Fruit fly (Drosophila melanogaster) whole organism, larva: ENCODE data around the gene CG4733.

ENCODE experiments used
- noc ChIP-seq: fragments of 200-800 bp; sonication (Bioruptor generic); optimal IDR thresholded peaks from 3 replicates; lab custom pipeline; 2019; ENCODE audit warnings: missing biosample characterization, mild to moderate bottlenecking, missing genetic modification characterization, moderate library complexity

Gene CG4733

DNA sequence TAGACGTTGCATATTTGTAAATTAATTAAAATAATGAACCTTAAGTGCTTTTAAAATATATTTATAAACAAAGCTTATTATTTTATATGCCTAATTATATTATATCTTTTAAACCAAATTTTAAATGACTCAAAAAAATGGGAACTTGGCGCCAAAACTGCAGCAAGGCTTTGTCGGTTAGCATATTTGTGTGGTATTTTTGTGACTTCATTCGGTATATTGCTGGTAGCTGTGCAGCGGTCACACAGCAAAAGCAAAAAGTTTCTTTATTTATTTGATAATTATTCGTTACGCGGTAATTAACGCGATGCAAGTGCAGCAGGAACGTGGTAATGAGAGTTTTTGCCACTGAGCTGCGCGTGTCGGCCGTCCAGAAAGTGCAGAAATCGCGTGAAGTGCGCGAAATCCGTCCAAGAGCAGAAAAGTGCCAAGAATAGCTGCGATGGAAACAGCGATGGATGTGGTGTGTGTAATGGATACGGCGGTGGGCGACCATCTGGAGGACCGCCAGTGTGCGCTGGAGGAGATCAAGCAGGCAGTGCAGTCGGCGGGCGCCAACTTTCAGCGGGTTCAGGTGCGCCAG lies 10.9 kb upstream of the CG4733 start, which contains the start of gene Ask1:
Gene Ask1, plus strand, starts transcription at position 250 of the 583 bp plus-strand sequence.
- no peak for TF ChIP-seq noc

dm6 chr3R:19880431-19880939 lies 10.0 kb upstream of the CG4733 start:
- peak; percentile 88 for TF ChIP-seq noc

DNA sequence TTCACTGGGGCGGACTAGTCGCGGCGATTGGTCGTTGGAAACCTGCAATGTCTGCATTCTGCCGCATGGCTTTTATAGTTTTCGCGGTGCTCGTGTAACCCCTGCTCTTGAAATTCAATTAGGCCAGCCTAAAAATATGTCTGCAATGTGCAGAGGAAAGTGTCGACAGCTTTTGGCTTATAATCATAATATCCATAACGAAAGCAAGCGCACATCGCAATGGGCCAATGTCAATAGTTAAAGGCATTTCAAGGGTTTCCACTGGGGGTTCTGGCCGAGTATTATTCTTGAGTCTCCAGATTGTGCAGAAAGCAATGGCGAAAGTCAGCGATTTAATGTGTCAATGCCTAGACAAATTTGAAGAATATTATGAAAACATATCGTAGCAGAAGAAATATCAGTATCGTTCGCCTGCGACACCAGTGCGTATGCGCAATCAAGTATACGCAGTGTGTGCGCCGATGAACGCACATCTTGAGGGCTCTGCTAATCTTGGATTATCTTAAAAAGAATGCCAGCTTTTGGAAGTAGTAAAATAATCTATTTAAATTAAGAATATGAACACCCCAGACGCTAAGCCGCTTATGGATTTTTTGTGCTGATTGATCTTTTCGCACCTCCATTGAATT lies 2.2 kb upstream of the CG4733 start, which contains the start of gene ninaE:
Gene ninaE, minus strand, starts transcription at position 51 of the 629 bp plus-strand sequence.
- no peak for TF ChIP-seq noc

- peak; percentile 92 for TF ChIP-seq noc
Observed at dm6 chr3R:19889603-19890187, 794 bp upstream of the CG4733 start.

- TF ChIP-seq noc: no peak
Observed at dm6 chr3R:19891363-19891762, 874 bp downstream of the CG4733 start.

- peak; percentile 53 for TF ChIP-seq noc
Observed at dm6 chr3R:19892046-19892445, 1.6 kb downstream of the CG4733 start.

DNA sequence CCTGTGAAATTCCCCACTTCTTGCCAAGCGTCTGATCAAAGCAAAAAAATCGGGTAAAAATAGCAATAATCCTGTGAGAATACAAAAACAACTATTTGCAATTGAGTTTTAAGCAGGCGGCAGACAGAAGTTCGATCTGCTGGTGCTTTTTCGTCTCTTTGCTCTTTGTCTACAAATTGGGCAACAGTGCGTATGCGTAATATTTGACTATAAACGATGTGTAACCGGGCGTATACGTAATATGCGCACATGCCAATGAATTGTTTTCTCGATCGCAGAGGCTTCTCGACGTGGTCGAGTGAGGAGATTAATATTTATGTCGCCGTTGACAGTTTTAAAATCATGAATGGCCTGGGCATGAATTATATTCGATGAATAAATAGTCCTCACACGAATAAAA lies 4.8 kb downstream of the CG4733 start:
- TF ChIP-seq noc: no peak

DNA sequence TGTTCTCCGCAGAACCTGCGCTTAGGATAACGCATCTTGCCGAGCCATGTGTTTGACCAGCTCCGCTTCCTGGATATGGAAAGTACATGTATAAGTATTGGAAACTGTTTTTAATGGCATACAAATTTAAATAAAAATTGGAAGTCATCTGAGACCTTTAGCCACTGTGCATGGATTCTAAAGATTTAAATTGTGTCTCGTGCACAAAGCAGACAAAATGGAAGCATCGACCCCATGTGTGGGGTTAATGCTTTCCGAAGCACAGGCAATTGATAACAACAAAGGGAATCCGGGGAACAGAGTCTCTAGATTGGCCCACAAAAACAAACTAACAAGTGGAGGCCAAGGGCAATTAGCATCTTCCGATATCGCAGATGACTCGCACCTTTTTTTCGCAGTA lies 11.3 kb downstream of the CG4733 start:
- TF ChIP-seq noc: no peak

- peak; percentile 14 for TF ChIP-seq noc
Observed at dm6 chr3R:19902328-19902727, 11.8 kb downstream of the CG4733 start.

- TF ChIP-seq noc: peak; percentile 2
Observed at dm6 chr3R:19902926-19903739, 12.6 kb downstream of the CG4733 start, which contains the start of gene ClpX. Gene ClpX, minus strand, starts transcription at chr3R:19903689.

- peak; percentile 75 for TF ChIP-seq noc
Observed at dm6 chr3R:19904865-19905373, 14.4 kb downstream of the CG4733 start, which contains the start of the genes Surf6 and RhoGAP92B. Gene Surf6, minus strand, starts transcription at chr3R:19904868. Gene RhoGAP92B, plus strand, starts transcription at chr3R:19905164.

DNA sequence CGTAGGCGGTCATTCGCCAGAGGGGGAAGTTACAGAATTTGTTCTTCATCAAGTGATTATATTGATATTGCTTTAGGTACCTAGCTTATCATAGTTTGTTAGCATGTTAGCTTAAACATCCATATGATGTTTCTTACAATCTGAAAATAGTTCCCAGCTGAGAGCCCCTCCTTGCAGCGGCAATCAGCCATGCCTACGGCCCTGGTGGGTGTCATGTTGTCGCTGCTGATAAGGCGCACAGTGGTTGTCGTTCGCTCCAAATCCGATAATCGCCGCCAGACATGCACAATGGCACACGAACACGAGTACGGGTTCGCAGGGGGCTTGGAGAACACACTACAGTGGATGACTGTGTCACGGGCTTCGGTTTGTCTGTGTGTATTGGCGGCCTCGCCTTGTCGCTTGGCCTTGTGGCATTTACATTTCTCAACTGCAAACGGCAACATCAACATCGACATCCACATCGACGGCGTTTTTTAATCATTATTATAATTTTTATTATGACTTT lies 15.5 kb downstream of the CG4733 start:
- peak; percentile 92 for TF ChIP-seq noc

dm6 chr3R:19908863-19909343 lies 18.4 kb downstream of the CG4733 start:
- peak; percentile 69 for TF ChIP-seq noc

dm6 chr3R:19909541-19910182 lies 19.2 kb downstream of the CG4733 start:
- no peak for TF ChIP-seq noc

dm6 chr3R:19910302-19911029 lies 20.0 kb downstream of the CG4733 start:
- no peak for TF ChIP-seq noc
